Fruit fly (Drosophila melanogaster): Measurements from ENCODE around the gene CG12091.

Gene CG12091

dm6 chr3L:1549148-1549547 lies 12.5 kb upstream of the CG12091 start (continued):
- TF ChIP-seq CG15514 (GFP tag; optimal IDR thresholded peaks at IDR 0.05), result no peak
- peak; percentile 16; the same call in 1 of the 3 replicates for TF ChIP-seq B-H1 (GFP tag; IDR thresholded peaks at IDR 0.05)
- TF ChIP-seq pan (optimal IDR thresholded peaks at IDR 0.05), result no peak
- no peak for TF ChIP-seq pan (GFP tag; optimal IDR thresholded peaks at IDR 0.05 in 1 of 2, IDR thresholded peaks at IDR 0.05 in 1 of 2)
- no peak for TF ChIP-seq CG1832 (GFP tag; optimal IDR thresholded peaks at IDR 0.05)
- no peak for TF ChIP-seq Drgx (GFP tag; IDR thresholded peaks at IDR 0.05)
- TF ChIP-seq E2f2 (GFP tag; IDR thresholded peaks at IDR 0.05), result 0 out of 2 replicates have a peak, but pooled peaks have one; percentile 7
- no peak for TF ChIP-seq H15 (GFP tag; IDR thresholded peaks at IDR 0.05)
- peak; percentile 42 for TF ChIP-seq CG15269 (tag; optimal IDR thresholded peaks at IDR 0.05)
- no peak for TF ChIP-seq so (GFP tag; IDR thresholded peaks at IDR 0.05)
- no peak for TF ChIP-seq CG33213 (GFP tag; optimal IDR thresholded peaks at IDR 0.05)
- no peak for TF ChIP-seq CG5953 (GFP tag; IDR thresholded peaks at IDR 0.05)
- TF ChIP-seq dimm (GFP tag; IDR thresholded peaks at IDR 0.05), result no peak
- TF ChIP-seq hth (optimal IDR thresholded peaks at IDR 0.05), result no peak
- TF ChIP-seq Hmr (GFP tag; optimal IDR thresholded peaks at IDR 0.05), result no peak
- no peak for TF ChIP-seq pho (GFP tag; optimal IDR thresholded peaks at IDR 0.05)
- no peak for TF ChIP-seq zfh2 (GFP tag; optimal IDR thresholded peaks at IDR 0.05)
- TF ChIP-seq CG6175 (GFP tag; IDR thresholded peaks at IDR 0.05), result no peak
- TF ChIP-seq Bteb2 (GFP tag; optimal IDR thresholded peaks at IDR 0.05), result no peak
- no peak for TF ChIP-seq CG5245 (GFP tag; optimal IDR thresholded peaks at IDR 0.05)
- no peak for TF ChIP-seq CG10431 (GFP tag; optimal IDR thresholded peaks at IDR 0.05)
- TF ChIP-seq CG18011 (GFP tag; optimal IDR thresholded peaks at IDR 0.05), result no peak
- TF ChIP-seq bsh (GFP tag; optimal IDR thresholded peaks at IDR 0.05), result no peak
- no peak for TF ChIP-seq CG12942 (GFP tag; optimal IDR thresholded peaks at IDR 0.05)
- TF ChIP-seq Mes4 (GFP tag; optimal IDR thresholded peaks at IDR 0.05), result no peak
- no peak for TF ChIP-seq Eip74EF (GFP tag; optimal IDR thresholded peaks at IDR 0.05)
- 0 out of 2 replicates have a peak, but pooled peaks have one; percentile 20 for TF ChIP-seq CG6689 (GFP tag; IDR thresholded peaks at IDR 0.05)
- TF ChIP-seq gsb (GFP tag; IDR thresholded peaks at IDR 0.05), result no peak
- no peak for TF ChIP-seq nerfin-1 (tag; optimal IDR thresholded peaks at IDR 0.05)
- TF ChIP-seq peb (GFP tag; IDR thresholded peaks at IDR 0.05), result 0 out of 2 replicates have a peak, but pooled peaks have one; percentile 26
- TF ChIP-seq CG2875 (GFP tag; optimal IDR thresholded peaks at IDR 0.05), result peak; percentile 33
- TF ChIP-seq dmrt11E (tag; optimal IDR thresholded peaks at IDR 0.05), result no peak
- TF ChIP-seq CG4820 (GFP tag; optimal IDR thresholded peaks at IDR 0.05), result no peak
- no peak for TF ChIP-seq Adf1 (GFP tag; IDR thresholded peaks at IDR 0.05)
- TF ChIP-seq slp2 (GFP tag; optimal IDR thresholded peaks at IDR 0.05), result no peak
- TF ChIP-seq ATbp (GFP tag; optimal IDR thresholded peaks at IDR 0.05), result peak; percentile 30
- peak; percentile 12 for TF ChIP-seq phol (tag; optimal IDR thresholded peaks at IDR 0.05)
- no peak; the same call in 1 of the 2 replicates for TF ChIP-seq sens-2 (GFP tag; IDR thresholded peaks at IDR 0.05)
- peak; percentile 39 for TF ChIP-seq Oli (tag; optimal IDR thresholded peaks at IDR 0.05)
- TF ChIP-seq sens (GFP tag), result peak; percentile 82
- TF ChIP-seq CG13287 (GFP tag; IDR thresholded peaks at IDR 0.05; ENCODE audit: partially characterized antibody), result no peak
- no peak for TF ChIP-seq sisA (GFP tag; IDR thresholded peaks at IDR 0.05)
- TF ChIP-seq vvl (GFP tag; IDR thresholded peaks at IDR 0.05), result peak; percentile 96
- TF ChIP-seq lilli (GFP tag; optimal IDR thresholded peaks at IDR 0.05), result peak; percentile 24
- no peak for TF ChIP-seq CG17361 (GFP tag; IDR thresholded peaks at IDR 0.05)
- TF ChIP-seq sqz (GFP tag; optimal IDR thresholded peaks at IDR 0.05), result no peak
- peak; percentile 30; the same call in 1 of the 2 replicates for TF ChIP-seq stc (GFP tag; IDR thresholded peaks at IDR 0.05)
- no peak for TF ChIP-seq CG7745 (tag; optimal IDR thresholded peaks at IDR 0.05)
- TF ChIP-seq lab (GFP tag; optimal IDR thresholded peaks at IDR 0.05), result peak; percentile 1
- no peak for TF ChIP-seq CG2129 (GFP tag; IDR thresholded peaks at IDR 0.05; ENCODE audit: partially characterized antibody)
- peak; percentile 19 for TF ChIP-seq kay (GFP tag; optimal IDR thresholded peaks at IDR 0.05)
- TF ChIP-seq CG17359 (tag; optimal IDR thresholded peaks at IDR 0.05), result peak; percentile 16
